Worm (Caenorhabditis elegans) whole organism, mixed stage, embryonic: ENCODE results near the gene twk-44.

Experiments used
- blmp-1 ChIP-seq: fragments of 150-350 bp; optimal IDR thresholded peaks from 2 replicates; lab custom pipeline; 2014; ENCODE audit warnings: missing biosample characterization, missing genetic modification characterization
- flh-1 ChIP-seq: fragments of 200-800 bp; sonication (Bioruptor generic); optimal IDR thresholded peaks from 2 replicates; lab custom pipeline; 2018; ENCODE audit warnings: mild to moderate bottlenecking, missing genetic modification characterization, moderate library complexity, missing compliant biosample characterization
- unc-62 ChIP-seq: fragments of 150-350 bp; optimal IDR thresholded peaks from 2 replicates; lab custom pipeline; 2014; ENCODE audit warnings: missing biosample characterization, missing genetic modification reagents, missing genetic modification characterization

- TF ChIP-seq flh-1 = no peak
- TF ChIP-seq unc-62 (GFP tag; lab: Kevin White, UChicago) = no peak
- no peak for TF ChIP-seq blmp-1
Measured at ce11 chrX:11664184-11664583, 37.3 kb upstream of the twk-44 start.
